Fruit fly (Drosophila melanogaster): ENCODE measurements around the gene CG43391.

Gene CG43391

dm6 chr3L:11540330-11540702 is 40.5 kb downstream of the CG43391 start (continued):
- peak; percentile 3 for TF ChIP-seq Hey (tag; optimal IDR thresholded peaks at IDR 0.05)
- TF ChIP-seq MTF-1 (GFP tag; optimal IDR thresholded peaks at IDR 0.05; ENCODE audit: borderline replicate concordance) = peak; percentile 5
- peak; percentile 47 for TF ChIP-seq Side (GFP tag; optimal IDR thresholded peaks at IDR 0.05)
- TF ChIP-seq fru (optimal IDR thresholded peaks at IDR 0.05) = no peak
- no peak for TF ChIP-seq BEAF-32 (GFP tag; optimal IDR thresholded peaks at IDR 0.05)
- no peak for TF ChIP-seq CG32767 (GFP tag; IDR thresholded peaks at IDR 0.05)
- peak; percentile 10 for TF ChIP-seq CG10543 (GFP tag; optimal IDR thresholded peaks at IDR 0.05)
- peak; percentile 21; the same call in 1 of the 2 replicates for TF ChIP-seq CG1024 (GFP tag; IDR thresholded peaks at IDR 0.05)
- no peak for TF ChIP-seq CG13624 (GFP tag; optimal IDR thresholded peaks at IDR 0.05)
- peak; percentile 27 for TF ChIP-seq CG10209 (GFP tag; optimal IDR thresholded peaks at IDR 0.05)
- TF ChIP-seq wek (GFP tag; optimal IDR thresholded peaks at IDR 0.05) = peak; percentile 78
- TF ChIP-seq CG2129 (GFP tag; IDR thresholded peaks at IDR 0.05; ENCODE audit: partially characterized antibody) = no peak
- no peak for TF ChIP-seq CG11560 (tag; IDR thresholded peaks at IDR 0.05)
- TF ChIP-seq Med (GFP tag) = peak; percentile 86
- TF ChIP-seq Nf-YB (GFP tag; optimal IDR thresholded peaks at IDR 0.05) = no peak
- no peak for TF ChIP-seq Dip3 (GFP tag; optimal IDR thresholded peaks at IDR 0.05)
- no peak for TF ChIP-seq trem (tag; optimal IDR thresholded peaks at IDR 0.05)
- TF ChIP-seq zf30C (GFP tag; optimal IDR thresholded peaks at IDR 0.05) = no peak
- TF ChIP-seq Usf (GFP tag; optimal IDR thresholded peaks at IDR 0.05) = no peak
- TF ChIP-seq CG31441 (GFP tag; IDR thresholded peaks at IDR 0.05) = no peak
- TF ChIP-seq so (GFP tag; IDR thresholded peaks at IDR 0.05) = peak; percentile 51; the same call in 1 of the 3 replicates
- TF ChIP-seq CG8281 (tag; optimal IDR thresholded peaks at IDR 0.05) = no peak
- no peak for TF ChIP-seq CkIIα-i1 (GFP tag; IDR thresholded peaks at IDR 0.05)
- no peak for TF ChIP-seq Spps (tag; optimal IDR thresholded peaks at IDR 0.05)
- TF ChIP-seq CG12071 (GFP tag; optimal IDR thresholded peaks at IDR 0.05) = peak; percentile 72
- no peak for TF ChIP-seq CG12769 (tag; optimal IDR thresholded peaks at IDR 0.05)
- no peak for TF ChIP-seq Mad (GFP tag; optimal IDR thresholded peaks at IDR 0.05)
- TF ChIP-seq sima (GFP tag; optimal IDR thresholded peaks at IDR 0.05) = no peak
- TF ChIP-seq Bdp1 (GFP tag; optimal IDR thresholded peaks at IDR 0.05) = no peak
- TF ChIP-seq CG15696 (tag; optimal IDR thresholded peaks at IDR 0.05) = peak; percentile 10
- peak; percentile 16 for TF ChIP-seq NC2β (GFP tag; optimal IDR thresholded peaks at IDR 0.05)
- no peak for TF ChIP-seq hth (optimal IDR thresholded peaks at IDR 0.05)
- no peak for TF ChIP-seq br (optimal IDR thresholded peaks at IDR 0.05)
- TF ChIP-seq CG2712 (tag; optimal IDR thresholded peaks at IDR 0.05) = peak; percentile 9
- no peak for TF ChIP-seq sc (optimal IDR thresholded peaks at IDR 0.05)
- TF ChIP-seq sc (GFP tag; optimal IDR thresholded peaks at IDR 0.05) = no peak
- 0 out of 2 replicates have a peak, but pooled peaks have one; percentile 37 for TF ChIP-seq sob (GFP tag; IDR thresholded peaks at IDR 0.05)
- TF ChIP-seq CG16863 (GFP tag; optimal IDR thresholded peaks at IDR 0.05) = no peak
- no peak for TF ChIP-seq NC2α (GFP tag; optimal IDR thresholded peaks at IDR 0.05)
- TF ChIP-seq CG6254 (GFP tag; optimal IDR thresholded peaks at IDR 0.05) = peak; percentile 19
- TF ChIP-seq CG4730 (GFP tag; IDR thresholded peaks at IDR 0.05) = 0 out of 2 replicates have a peak, but pooled peaks have one; percentile 13
- peak; percentile 4 for TF ChIP-seq CG34376 (GFP tag; optimal IDR thresholded peaks at IDR 0.05)
- TF ChIP-seq chm (GFP tag; IDR thresholded peaks at IDR 0.05) = 0 out of 2 replicates have a peak, but pooled peaks have one; percentile 11
- no peak for TF ChIP-seq zen (tag; optimal IDR thresholded peaks at IDR 0.05)
- no peak for TF ChIP-seq Taf1 (GFP tag; IDR thresholded peaks at IDR 0.05)
- peak in 1 of 2 experiments; percentile 90 for TF ChIP-seq Eip74EF (GFP tag; optimal IDR thresholded peaks at IDR 0.05)
- no peak for TF ChIP-seq CG9437 (GFP tag; optimal IDR thresholded peaks at IDR 0.05)
- no peak for TF ChIP-seq CG14441 (GFP tag; IDR thresholded peaks at IDR 0.05)
- peak; percentile 22 for TF ChIP-seq CG10147 (GFP tag; optimal IDR thresholded peaks at IDR 0.05)
- no peak for TF ChIP-seq CG16813 (GFP tag; IDR thresholded peaks at IDR 0.05; ENCODE audit: partially characterized antibody)
- TF ChIP-seq crc (GFP tag; optimal IDR thresholded peaks at IDR 0.05) = no peak
- TF ChIP-seq CG17359 (tag; optimal IDR thresholded peaks at IDR 0.05) = peak; percentile 24
